Worm (Caenorhabditis elegans) whole organism, mixed stage, embryonic: ENCODE measurements around the gene B0035.3.

Experiments
- elt-3 ChIP-seq: fragments of 150-350 bp; optimal IDR thresholded peaks from 2 replicates; lab custom pipeline; 2014; ENCODE audit warnings: missing biosample characterization, missing genetic modification characterization
- nhr-237 ChIP-seq: fragments of 150-350 bp; optimal IDR thresholded peaks from 2 replicates; lab custom pipeline; 2014; ENCODE audit warnings: missing biosample characterization, missing genetic modification characterization
- unc-62 ChIP-seq: fragments of 150-350 bp; optimal IDR thresholded peaks from 2 replicates; lab custom pipeline; 2014; ENCODE audit warnings: missing biosample characterization, missing genetic modification reagents, missing genetic modification characterization
- ztf-11 ChIP-seq: fragments of 150-350 bp; optimal IDR thresholded peaks from 2 replicates; lab custom pipeline; 2014; ENCODE audit warnings: missing biosample characterization, missing genetic modification characterization

DNA sequence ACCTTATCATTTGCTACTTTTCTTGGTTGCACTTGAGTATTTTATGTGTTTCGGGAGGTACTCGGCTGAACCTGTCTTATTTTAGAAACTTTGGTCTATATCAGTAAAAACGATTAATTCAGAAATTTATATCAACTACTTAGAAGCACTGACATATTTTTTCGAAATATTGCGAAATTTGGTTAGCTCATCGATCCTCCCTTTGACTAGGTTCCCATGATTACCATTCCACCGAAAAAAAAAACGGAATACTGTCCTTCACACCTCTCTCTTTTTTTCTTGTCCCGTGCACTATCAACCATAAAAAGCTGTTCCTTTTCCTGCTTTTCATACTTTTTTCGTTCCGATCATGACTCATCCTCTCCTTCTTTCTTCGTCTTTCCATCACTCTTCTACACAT lies 29.6 kb downstream of the B0035.3 start:
- TF ChIP-seq unc-62 (GFP tag; lab: Kevin White, UChicago): no peak
- TF ChIP-seq ztf-11 (tag; lab: Kevin White, UChicago): no peak
- TF ChIP-seq elt-3: no peak
- no peak for TF ChIP-seq nhr-237 (tag; lab: Kevin White, UChicago)
